Worm (Caenorhabditis elegans) whole organism, early embryonic: Measurements from ENCODE around the gene T03F6.4.

Source experiments
- F13C5.2 ChIP-seq: sonication (generic microtip); optimal IDR thresholded peaks from 2 replicates; lab custom pipeline; 2017; ENCODE audit warnings: mild to moderate bottlenecking, missing genetic modification characterization, inconsistent platforms, missing compliant biosample characterization
- ama-1 ChIP-seq: fragments of 150-350 bp; optimal IDR thresholded peaks from 2 replicates; lab custom pipeline; 2014
- ceh-36 ChIP-seq: sonication (generic microtip); optimal IDR thresholded peaks from 2 replicates; lab custom pipeline; 2016; ENCODE audit warnings: missing genetic modification characterization, inconsistent platforms, missing compliant biosample characterization
- flt-1 ChIP-seq: fragments of 200-800 bp; sonication (Bioruptor generic); IDR thresholded peaks from 2 replicates; pipeline ENCODE4 v1.3.6; 2022; ENCODE audit warnings: missing genetic modification characterization, missing compliant biosample characterization
- hmbx-1 ChIP-seq: sonication (generic microtip); optimal IDR thresholded peaks from 2 replicates; lab custom pipeline; 2016; ENCODE audit warnings: mild to moderate bottlenecking, missing genetic modification characterization, missing compliant biosample characterization
- hmg-4 ChIP-seq: fragments of 200-800 bp; sonication (Bioruptor generic); optimal IDR thresholded peaks from 2 replicates; lab custom pipeline; 2018; ENCODE audit warnings: mild to moderate bottlenecking, missing genetic modification characterization, missing compliant biosample characterization
- sea-1 ChIP-seq: fragments of 200-800 bp; sonication (Bioruptor generic); conservative IDR thresholded peaks from 2 replicates; pipeline ENCODE4 v1.3.6; 2022; ENCODE audit warnings: missing genetic modification characterization, missing compliant biosample characterization
- tbx-11 ChIP-seq: fragments of 200-800 bp; sonication (Bioruptor generic); IDR thresholded peaks from 2 replicates; pipeline ENCODE4 v1.3.6; 2022; ENCODE audit warnings: missing genetic modification characterization, missing compliant biosample characterization

- no peak for TF ChIP-seq ceh-36
- no peak for TF ChIP-seq ama-1 (lab: Kevin White, UChicago)
- TF ChIP-seq hmbx-1 (tag; lab: Kevin White, UChicago): no peak
- no peak for TF ChIP-seq flt-1 (GFP tag; lab: Robert Waterston, UW)
- TF ChIP-seq hmg-4 (GFP tag; lab: Kevin White, UChicago): no peak
- no peak for TF ChIP-seq sea-1 (GFP tag; lab: Robert Waterston, UW)
- TF ChIP-seq tbx-11 (GFP tag; lab: Robert Waterston, UW): no peak
- TF ChIP-seq F13C5.2: no peak
Measured at ce11 chrIII:13434404-13434803, 48.5 kb downstream of the T03F6.4 start, which contains the start of gene F45G2.7.
